Worm (Caenorhabditis elegans) whole organism, L2 larva: ENCODE results near the gene F42A9.11.

Source experiments
- C34F6.9 ChIP-seq: fragments of 150-350 bp; optimal IDR thresholded peaks from 2 replicates; lab custom pipeline; 2014; ENCODE audit warnings: missing biosample characterization, missing genetic modification characterization
- F13H6.1 ChIP-seq: sonication (generic microtip); optimal IDR thresholded peaks from 2 replicates; lab custom pipeline; 2016; ENCODE audit warnings: missing genetic modification characterization, missing compliant biosample characterization
- R02D3.7 ChIP-seq: fragments of 150-350 bp; optimal IDR thresholded peaks from 2 replicates; lab custom pipeline; 2014; ENCODE audit warnings: missing biosample characterization, missing genetic modification characterization
- Y55F3AM.14 ChIP-seq: fragments of 200-800 bp; sonication (Bioruptor generic); optimal IDR thresholded peaks from 2 replicates; lab custom pipeline; 2018; ENCODE audit warnings: mild to moderate bottlenecking, missing genetic modification characterization, missing compliant biosample characterization
- ZK546.5 ChIP-seq: sonication (generic microtip); optimal IDR thresholded peaks from 2 replicates; lab custom pipeline; 2017; ENCODE audit warnings: missing biosample characterization, missing genetic modification characterization
- alr-1 ChIP-seq: fragments of 150-350 bp; optimal IDR thresholded peaks from 2 replicates; lab custom pipeline; 2014; ENCODE audit warnings: missing biosample characterization, missing genetic modification characterization
- aly-2 ChIP-seq: fragments of 150-350 bp; optimal IDR thresholded peaks from 2 replicates; lab custom pipeline; 2014; ENCODE audit warnings: missing biosample characterization, missing genetic modification characterization
- ama-1 ChIP-seq: fragments of 150-350 bp; optimal IDR thresholded peaks from 2 replicates; lab custom pipeline; 2018; ENCODE audit warnings: inconsistent platforms
- blmp-1 ChIP-seq: sonication (generic microtip); optimal IDR thresholded peaks from 2 replicates; lab custom pipeline; 2017; ENCODE audit warnings: missing genetic modification characterization, mild to moderate bottlenecking, missing compliant biosample characterization, antibody characterized with exemption, moderate library complexity; ENCODE audit not compliant: insufficient read depth
- ceh-16 ChIP-seq: fragments of 150-350 bp; optimal IDR thresholded peaks from 2 replicates; lab custom pipeline; 2014; ENCODE audit warnings: missing biosample characterization, missing genetic modification characterization
- ceh-82 ChIP-seq: fragments of 150-350 bp; optimal IDR thresholded peaks from 2 replicates; lab custom pipeline; 2014; ENCODE audit warnings: missing biosample characterization, missing genetic modification characterization
- crh-2 ChIP-seq: sonication (generic microtip); optimal IDR thresholded peaks from 2 replicates; lab custom pipeline; 2017; ENCODE audit warnings: missing biosample characterization, missing genetic modification characterization
- dmd-4 ChIP-seq: sonication (generic microtip); optimal IDR thresholded peaks from 2 replicates; lab custom pipeline; 2017; ENCODE audit warnings: missing biosample characterization, missing genetic modification characterization
- egl-27 ChIP-seq: sonication (generic microtip); optimal IDR thresholded peaks from 3 replicates; lab custom pipeline; 2017; ENCODE audit warnings: missing biosample characterization, missing genetic modification reagents, missing genetic modification characterization
- elt-1 ChIP-seq: fragments of 150-350 bp; optimal IDR thresholded peaks from 2 replicates; lab custom pipeline; 2014; ENCODE audit warnings: missing biosample characterization, missing genetic modification characterization
- elt-3 ChIP-seq: sonication (generic microtip); optimal IDR thresholded peaks from 2 replicates; lab custom pipeline; 2017; ENCODE audit warnings: missing biosample characterization, missing genetic modification characterization
- fos-1 ChIP-seq: fragments of 150-350 bp; optimal IDR thresholded peaks from 2 replicates; lab custom pipeline; 2014; ENCODE audit warnings: missing biosample characterization, missing genetic modification characterization
- gmeb-1 ChIP-seq: fragments of 150-350 bp; optimal IDR thresholded peaks from 2 replicates; lab custom pipeline; 2014; ENCODE audit warnings: missing biosample characterization, missing genetic modification characterization
- lin-11 ChIP-seq: fragments of 150-350 bp; sonication (generic microtip); optimal IDR thresholded peaks from 2 replicates; lab custom pipeline; 2014; ENCODE audit warnings: missing biosample characterization, missing genetic modification characterization, inconsistent platforms, mixed read lengths
- lin-13 ChIP-seq: fragments of 150-350 bp; optimal IDR thresholded peaks from 2 replicates; lab custom pipeline; 2014; ENCODE audit warnings: missing biosample characterization, missing genetic modification reagents, missing genetic modification characterization
- lin-39 ChIP-seq: fragments of 150-350 bp; optimal IDR thresholded peaks from 2 replicates; lab custom pipeline; 2014; ENCODE audit warnings: missing biosample characterization, missing genetic modification reagents, missing genetic modification characterization
- lsy-2 ChIP-seq, 2 experiments: fragments of 150-350 bp in 1 of 2; sonication (generic microtip) in 1 of 2; optimal IDR thresholded peaks; 2 replicates each; lab custom pipeline; 2014 to 2017; ENCODE audit warnings: missing biosample characterization in 2 of 2, missing genetic modification characterization in 2 of 2
- mab-5 ChIP-seq: fragments of 150-350 bp; optimal IDR thresholded peaks from 2 replicates; lab custom pipeline; 2014; ENCODE audit warnings: missing biosample characterization, missing genetic modification characterization
- mbf-1 ChIP-seq: sonication (generic microtip); optimal IDR thresholded peaks from 2 replicates; lab custom pipeline; 2017; ENCODE audit warnings: missing biosample characterization, missing genetic modification characterization
- mdl-1 ChIP-seq, 2 experiments: fragments of 150-350 bp in 1 of 2; sonication (generic microtip) in 1 of 2; optimal IDR thresholded peaks; 2 replicates each; lab custom pipeline; 2017; ENCODE audit warnings: missing biosample characterization in 2 of 2, missing genetic modification characterization in 2 of 2
- nhr-10 ChIP-seq: sonication (generic microtip); optimal IDR thresholded peaks from 2 replicates; lab custom pipeline; 2017; ENCODE audit warnings: missing biosample characterization, missing genetic modification characterization
- nhr-11 ChIP-seq: fragments of 150-350 bp; optimal IDR thresholded peaks from 2 replicates; lab custom pipeline; 2014; ENCODE audit warnings: missing biosample characterization, missing genetic modification characterization
- nhr-12 ChIP-seq: fragments of 150-350 bp; optimal IDR thresholded peaks from 2 replicates; lab custom pipeline; 2014; ENCODE audit warnings: missing biosample characterization, missing genetic modification characterization
- nhr-129 ChIP-seq: fragments of 150-350 bp; optimal IDR thresholded peaks from 2 replicates; lab custom pipeline; 2014; ENCODE audit warnings: missing biosample characterization, missing genetic modification characterization
- nhr-21 ChIP-seq: fragments of 150-350 bp; optimal IDR thresholded peaks from 2 replicates; lab custom pipeline; 2014; ENCODE audit warnings: missing biosample characterization, missing genetic modification characterization
- nhr-237 ChIP-seq: fragments of 150-350 bp; optimal IDR thresholded peaks from 2 replicates; lab custom pipeline; 2014; ENCODE audit warnings: missing biosample characterization, missing genetic modification characterization
- nhr-25 ChIP-seq: fragments of 150-350 bp; sonication (generic microtip); optimal IDR thresholded peaks from 3 replicates; lab custom pipeline; 2014; ENCODE audit warnings: missing biosample characterization, missing genetic modification characterization
- nhr-6 ChIP-seq: fragments of 150-350 bp; optimal IDR thresholded peaks from 2 replicates; lab custom pipeline; 2014; ENCODE audit warnings: missing biosample characterization, missing genetic modification characterization
- nhr-77 ChIP-seq: fragments of 150-350 bp; optimal IDR thresholded peaks from 2 replicates; lab custom pipeline; 2014; ENCODE audit warnings: missing biosample characterization, missing genetic modification characterization
- peb-1 ChIP-seq: fragments of 150-350 bp; optimal IDR thresholded peaks from 2 replicates; lab custom pipeline; 2014; ENCODE audit warnings: missing biosample characterization, missing genetic modification characterization
- sem-4 ChIP-seq: fragments of 150-350 bp; optimal IDR thresholded peaks from 2 replicates; lab custom pipeline; 2014; ENCODE audit warnings: missing biosample characterization, missing genetic modification reagents, missing genetic modification characterization
- skn-1 ChIP-seq: sonication (generic microtip); optimal IDR thresholded peaks from 2 replicates; lab custom pipeline; 2017; ENCODE audit warnings: missing biosample characterization, missing genetic modification characterization
- sma-3 ChIP-seq: sonication (generic microtip); optimal IDR thresholded peaks from 2 replicates; lab custom pipeline; 2016; ENCODE audit warnings: missing genetic modification reagents, missing genetic modification characterization, missing compliant biosample characterization
- sma-9 ChIP-seq, 2 experiments: fragments of 150-350 bp in 1 of 2; sonication (generic microtip) in 1 of 2; optimal IDR thresholded peaks; 2 replicates each; lab custom pipeline; 2014 to 2016; ENCODE audit warnings: missing genetic modification characterization in 2 of 2, mild to moderate bottlenecking in 1 of 2, missing biosample characterization in 1 of 2, missing compliant biosample characterization in 1 of 2, missing genetic modification reagents in 1 of 2, moderate library complexity in 1 of 2
- snpc-4 ChIP-seq: fragments of 150-350 bp; optimal IDR thresholded peaks from 2 replicates; lab custom pipeline; 2014; ENCODE audit warnings: missing biosample characterization, missing genetic modification characterization
- unc-39 ChIP-seq: fragments of 150-350 bp; optimal IDR thresholded peaks from 2 replicates; lab custom pipeline; 2014; ENCODE audit warnings: missing biosample characterization, missing genetic modification characterization
- unc-55 ChIP-seq: fragments of 150-350 bp; sonication (generic microtip); optimal IDR thresholded peaks from 3 replicates; lab custom pipeline; 2014; ENCODE audit warnings: missing biosample characterization, missing genetic modification reagents, missing genetic modification characterization
- unc-62 ChIP-seq: fragments of 150-350 bp; optimal IDR thresholded peaks from 2 replicates; lab custom pipeline; 2014; ENCODE audit warnings: missing biosample characterization, missing genetic modification reagents, missing genetic modification characterization
- zag-1 ChIP-seq: fragments of 150-350 bp; optimal IDR thresholded peaks from 2 replicates; lab custom pipeline; 2014; ENCODE audit warnings: missing biosample characterization, missing genetic modification characterization
- ztf-1 ChIP-seq: fragments of 200-800 bp; sonication (Bioruptor generic); conservative IDR thresholded peaks from 2 replicates; pipeline ENCODE4 v1.3.6; 2022; ENCODE audit warnings: missing genetic modification characterization, missing compliant biosample characterization
- ztf-11 ChIP-seq: sonication (generic microtip); optimal IDR thresholded peaks from 2 replicates; lab custom pipeline; 2017; ENCODE audit warnings: missing biosample characterization, missing genetic modification characterization
- ztf-4 ChIP-seq: fragments of 150-350 bp; optimal IDR thresholded peaks from 2 replicates; lab custom pipeline; 2014; ENCODE audit warnings: missing biosample characterization, missing genetic modification characterization

F42A9.11 gene

ce11 chrIV:8597504-8597903 is 29.9 kb upstream of the F42A9.11 start:
- no peak for TF ChIP-seq lin-11 (tag; lab: Kevin White, UChicago)
- TF ChIP-seq nhr-10 (tag; lab: Kevin White, UChicago), result no peak
- no peak for TF ChIP-seq R02D3.7 (tag; lab: Kevin White, UChicago)
- no peak for TF ChIP-seq lin-13 (GFP tag; lab: Kevin White, UChicago)
- TF ChIP-seq nhr-129, result peak; percentile 24
- peak; percentile 54 for TF ChIP-seq C34F6.9 (tag; lab: Kevin White, UChicago)
- TF ChIP-seq nhr-237, result no peak
- peak; percentile 52 for TF ChIP-seq sma-9 (GFP tag; optimal IDR thresholded peaks at IDR 0.05; lab: Kevin White, UChicago)
- TF ChIP-seq sma-9 (tag; optimal IDR thresholded peaks at IDR 0.05; lab: Kevin White, UChicago), result no peak
- no peak for TF ChIP-seq nhr-11 (tag; lab: Kevin White, UChicago)
- no peak for TF ChIP-seq nhr-25
- TF ChIP-seq fos-1 (tag; lab: Kevin White, UChicago), result no peak
- TF ChIP-seq crh-2 (tag; lab: Kevin White, UChicago), result peak; percentile 5
- TF ChIP-seq nhr-21 (tag; lab: Kevin White, UChicago), result no peak
- TF ChIP-seq lin-39, result no peak
- no peak for TF ChIP-seq skn-1 (tag; lab: Kevin White, UChicago)
- no peak for TF ChIP-seq ama-1 (lab: Kevin White, UChicago)
- no peak for TF ChIP-seq sem-4 (tag; lab: Kevin White, UChicago)
- TF ChIP-seq aly-2 (tag; lab: Kevin White, UChicago), result no peak
- no peak for TF ChIP-seq sma-3
- no peak for TF ChIP-seq Y55F3AM.14 (GFP tag; lab: Kevin White, UChicago)
- TF ChIP-seq ceh-16 (tag; lab: Kevin White, UChicago), result no peak
- no peak for TF ChIP-seq egl-27 (tag; lab: Kevin White, UChicago)
- TF ChIP-seq ZK546.5, result no peak
- no peak for TF ChIP-seq ztf-4 (tag; lab: Kevin White, UChicago)
- TF ChIP-seq unc-62 (GFP tag; lab: Kevin White, UChicago), result no peak
- no peak for TF ChIP-seq unc-39
- TF ChIP-seq gmeb-1, result peak; percentile 13
- no peak for TF ChIP-seq alr-1
- no peak for TF ChIP-seq mbf-1
- TF ChIP-seq dmd-4 (tag; lab: Kevin White, UChicago), result no peak
- TF ChIP-seq snpc-4 (tag; lab: Kevin White, UChicago), result no peak
- peak; percentile 1 for TF ChIP-seq blmp-1 (tag; lab: Kevin White, UChicago)
- no peak for TF ChIP-seq ztf-1 (GFP tag; lab: Robert Waterston, UW)
- TF ChIP-seq peb-1 (tag; lab: Kevin White, UChicago), result no peak
- no peak for TF ChIP-seq elt-1 (tag; lab: Kevin White, UChicago)
- no peak for TF ChIP-seq zag-1
- no peak for TF ChIP-seq nhr-77
- no peak for TF ChIP-seq F13H6.1 (tag; lab: Kevin White, UChicago)
- no peak for TF ChIP-seq mdl-1 (tag; optimal IDR thresholded peaks at IDR 0.05; lab: Kevin White, UChicago)
- no peak for TF ChIP-seq nhr-6
- no peak for TF ChIP-seq elt-3 (tag; lab: Kevin White, UChicago)
- TF ChIP-seq ceh-82 (tag; lab: Kevin White, UChicago), result no peak
- TF ChIP-seq lsy-2 (tag; optimal IDR thresholded peaks at IDR 0.05; lab: Kevin White, UChicago), result peak; percentile 8 to 57
- no peak for TF ChIP-seq nhr-12 (tag; lab: Kevin White, UChicago)
- TF ChIP-seq unc-55, result peak; percentile 56
- TF ChIP-seq ztf-11 (tag; lab: Kevin White, UChicago), result no peak
- no peak for TF ChIP-seq mab-5 (tag; lab: Kevin White, UChicago)
